Worm (Caenorhabditis elegans) whole organism, midembryonic: ENCODE data around the gene fipr-15.

ENCODE experiments used
- T22C8.4 ChIP-seq: fragments of 200-800 bp; sonication (Bioruptor generic); IDR thresholded peaks from 2 replicates; pipeline ENCODE4 v1.3.6; 2022; ENCODE audit warnings: missing genetic modification characterization, missing compliant biosample characterization
- cog-1 ChIP-seq: sonication (generic microtip); optimal IDR thresholded peaks from 2 replicates; lab custom pipeline; 2016; ENCODE audit warnings: missing genetic modification characterization, missing compliant biosample characterization
- flt-1 ChIP-seq: fragments of 200-800 bp; sonication (Bioruptor generic); IDR thresholded peaks from 2 replicates; pipeline ENCODE4 v1.3.6; 2022; ENCODE audit warnings: missing genetic modification characterization, missing compliant biosample characterization
- klf-2 ChIP-seq: fragments of 200-800 bp; sonication (Bioruptor generic); conservative IDR thresholded peaks from 2 replicates; pipeline ENCODE4 v1.3.6; 2022; ENCODE audit warnings: missing genetic modification reagents, missing genetic modification characterization, missing compliant biosample characterization
- med-1 ChIP-seq: sonication (generic microtip); optimal IDR thresholded peaks from 2 replicates; lab custom pipeline; 2017; ENCODE audit warnings: missing genetic modification characterization, mild to moderate bottlenecking, missing compliant biosample characterization, antibody characterized with exemption, missing genetic modification reagents; ENCODE audit not compliant: insufficient read depth
- ref-1 ChIP-seq: fragments of 200-800 bp; sonication (Bioruptor generic); conservative IDR thresholded peaks from 2 replicates; pipeline ENCODE4 v1.3.6; 2022; ENCODE audit warnings: missing genetic modification reagents, missing genetic modification characterization, missing compliant biosample characterization
- tab-1 ChIP-seq: fragments of 200-800 bp; sonication (Bioruptor generic); IDR thresholded peaks from 2 replicates; pipeline ENCODE4 v1.3.6; 2022; ENCODE audit warnings: missing genetic modification characterization, missing compliant biosample characterization
- ztf-23 ChIP-seq: fragments of 200-800 bp; sonication (Bioruptor generic); IDR thresholded peaks from 2 replicates; pipeline ENCODE4 v1.3.6; 2022; ENCODE audit warnings: missing genetic modification reagents, missing genetic modification characterization, missing compliant biosample characterization
- ztf-29 ChIP-seq: fragments of 200-800 bp; sonication (Bioruptor generic); IDR thresholded peaks from 2 replicates; pipeline ENCODE4 v1.3.6; 2022; ENCODE audit warnings: missing genetic modification reagents, missing genetic modification characterization, missing compliant biosample characterization

DNA sequence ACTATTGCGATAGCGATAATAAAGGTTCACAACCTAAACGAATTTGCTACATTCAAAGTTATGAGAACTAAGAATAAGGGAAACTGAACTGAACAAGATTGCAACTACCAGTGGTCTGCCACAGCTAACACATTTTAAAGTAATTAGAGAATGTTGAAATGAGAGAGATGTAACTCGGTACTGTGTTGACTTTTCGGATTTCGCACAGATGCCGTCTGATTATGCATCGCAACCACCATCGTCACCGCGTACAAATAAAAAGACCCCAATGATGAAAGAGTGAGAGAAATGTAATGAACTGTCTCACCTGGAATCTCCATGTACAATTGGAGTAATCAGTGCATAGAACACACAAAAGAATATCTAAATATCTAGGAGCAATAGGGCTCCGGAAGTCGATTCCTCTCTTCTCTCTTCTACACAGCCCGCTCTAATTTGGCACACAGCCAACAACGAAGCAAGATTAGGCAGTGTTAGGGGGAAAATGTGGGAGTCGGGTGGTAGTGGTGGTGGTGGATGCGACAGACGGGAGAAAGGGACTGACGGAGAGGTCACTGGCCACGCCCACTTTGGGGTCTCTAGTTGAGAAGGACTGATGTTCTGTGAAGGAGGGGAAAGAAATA, 11.6 kb upstream of the fipr-15 start, which contains the start of gene F13E9.11:
- TF ChIP-seq flt-1 = 0 out of 2 replicates have a peak, but pooled peaks have one; percentile 50
- TF ChIP-seq T22C8.4 (GFP tag; lab: Robert Waterston, UW) = no peak; the same call in 1 of the 2 replicates
- no peak for TF ChIP-seq klf-2 (GFP tag; lab: Robert Waterston, UW)
- TF ChIP-seq ref-1 (GFP tag; lab: Robert Waterston, UW) = no peak
- TF ChIP-seq tab-1 (GFP tag; lab: Robert Waterston, UW) = peak; percentile 51; the same call in 1 of the 2 replicates
- TF ChIP-seq ztf-23 (GFP tag; lab: Robert Waterston, UW) = peak; percentile 18; the same call in 1 of the 2 replicates
- no peak for TF ChIP-seq ztf-29 (GFP tag; lab: Robert Waterston, UW)
- no peak for TF ChIP-seq med-1 (GFP tag; lab: Kevin White, UChicago)
- no peak for TF ChIP-seq cog-1 (tag; lab: Kevin White, UChicago)
